Fruit fly (Drosophila melanogaster) whole organism, embryonic: ENCODE results near the gene CAHbeta.

Experiments used
- ATbp ChIP-seq: fragments of 200-800 bp; sonication (Bioruptor generic); optimal IDR thresholded peaks from 2 replicates; lab custom pipeline; 2017; ENCODE audit warnings: missing biosample characterization, mild to moderate bottlenecking, missing genetic modification characterization, missing genetic modification reagents
- Asciz ChIP-seq: fragments of 200-800 bp; sonication (Bioruptor generic); optimal IDR thresholded peaks from 2 replicates; lab custom pipeline; 2017; ENCODE audit warnings: missing biosample characterization, mild to moderate bottlenecking, missing genetic modification characterization, missing genetic modification reagents
- Atf-2 ChIP-seq: fragments of 200-800 bp; sonication (Bioruptor generic); optimal IDR thresholded peaks from 2 replicates; lab custom pipeline; 2016; ENCODE audit warnings: missing biosample characterization, missing genetic modification characterization
- CG10654 ChIP-seq: fragments of 200-800 bp; sonication (Bioruptor generic); optimal IDR thresholded peaks from 2 replicates; lab custom pipeline; 2016; ENCODE audit warnings: missing biosample characterization, missing genetic modification characterization
- CG12155 ChIP-seq: fragments of 200-800 bp; sonication (Bioruptor generic); optimal IDR thresholded peaks from 3 replicates; lab custom pipeline; 2016; ENCODE audit warnings: missing biosample characterization, missing genetic modification characterization
- CG12769 ChIP-seq: fragments of 200-800 bp; sonication (Bioruptor generic); optimal IDR thresholded peaks from 2 replicates; lab custom pipeline; 2019; ENCODE audit warnings: missing biosample characterization, mild to moderate bottlenecking, missing genetic modification characterization, moderate library complexity
- CG12942 ChIP-seq: fragments of 200-800 bp; sonication (Bioruptor generic); optimal IDR thresholded peaks from 3 replicates; lab custom pipeline; 2016; ENCODE audit warnings: missing biosample characterization, missing genetic modification characterization
- CG1529 ChIP-seq: fragments of 200-800 bp; sonication (Bioruptor generic); optimal IDR thresholded peaks from 3 replicates; lab custom pipeline; 2018; ENCODE audit warnings: missing biosample characterization, missing genetic modification characterization
- CG16813 ChIP-seq: fragments of 200-800 bp; sonication (Bioruptor generic); IDR thresholded peaks from 3 replicates; pipeline ENCODE4 v1.3.6; 2022; ENCODE audit warnings: missing biosample characterization, missing genetic modification characterization; ENCODE audit not compliant: partially characterized antibody
- CG17359 ChIP-seq: fragments of 200-800 bp; sonication (Bioruptor generic); optimal IDR thresholded peaks from 3 replicates; lab custom pipeline; 2018; ENCODE audit warnings: missing biosample characterization, mild to moderate bottlenecking, missing genetic modification characterization, moderate library complexity
- CG18599 ChIP-seq: fragments of 200-800 bp; sonication (Bioruptor generic); optimal IDR thresholded peaks from 3 replicates; lab custom pipeline; 2017; ENCODE audit warnings: missing biosample characterization, missing genetic modification characterization, mild to moderate bottlenecking, moderate library complexity, missing genetic modification reagents
- CG18764 ChIP-seq: fragments of 200-800 bp; sonication (Bioruptor generic); optimal IDR thresholded peaks from 3 replicates; lab custom pipeline; 2016; ENCODE audit warnings: missing biosample characterization, missing genetic modification characterization
- CG2199 ChIP-seq: fragments of 200-800 bp; sonication (Bioruptor generic); IDR thresholded peaks from 3 replicates; pipeline ENCODE4 v1.3.6; 2022; ENCODE audit warnings: missing biosample characterization, missing genetic modification characterization
- CG2712 ChIP-seq: fragments of 200-800 bp; optimal IDR thresholded peaks from 3 replicates; lab custom pipeline; 2019; ENCODE audit warnings: missing biosample characterization, mild to moderate bottlenecking, missing genetic modification characterization, moderate library complexity
- CG2875 ChIP-seq: fragments of 200-800 bp; sonication (Bioruptor generic); optimal IDR thresholded peaks from 2 replicates; lab custom pipeline; 2017; ENCODE audit warnings: missing biosample characterization, mild to moderate bottlenecking, missing genetic modification characterization, missing genetic modification reagents
- CG30403 ChIP-seq: fragments of 200-800 bp; sonication (Bioruptor generic); optimal IDR thresholded peaks from 3 replicates; lab custom pipeline; 2016; ENCODE audit warnings: missing biosample characterization, missing genetic modification characterization
- CG3163 ChIP-seq: fragments of 200-800 bp; sonication (Bioruptor generic); optimal IDR thresholded peaks from 3 replicates; lab custom pipeline; 2016; ENCODE audit warnings: missing biosample characterization, missing genetic modification characterization
- CG32767 ChIP-seq: fragments of 200-800 bp; sonication (Bioruptor generic); IDR thresholded peaks from 2 replicates; pipeline ENCODE4 v1.3.6; 2022; ENCODE audit warnings: missing biosample characterization, missing genetic modification characterization
- CG34422 ChIP-seq: fragments of 200-800 bp; sonication (Bioruptor generic); IDR thresholded peaks from 3 replicates; pipeline ENCODE4 v1.3.6; 2022; ENCODE audit warnings: missing biosample characterization, missing genetic modification characterization
- CG6765 ChIP-seq: fragments of 200-800 bp; sonication (Bioruptor generic); optimal IDR thresholded peaks from 3 replicates; lab custom pipeline; 2017; ENCODE audit warnings: missing biosample characterization, mild to moderate bottlenecking, missing genetic modification characterization
- CG7271 ChIP-seq: fragments of 200-800 bp; sonication (Bioruptor generic); optimal IDR thresholded peaks from 2 replicates; lab custom pipeline; 2018; ENCODE audit warnings: missing biosample characterization, mild to moderate bottlenecking, missing genetic modification characterization, moderate library complexity
- CG7839 ChIP-seq: fragments of 200-800 bp; sonication (Bioruptor generic); optimal IDR thresholded peaks from 3 replicates; lab custom pipeline; 2018; ENCODE audit warnings: missing biosample characterization, mild to moderate bottlenecking, missing genetic modification characterization, moderate library complexity
- CG8924 ChIP-seq: fragments of 200-800 bp; optimal IDR thresholded peaks from 3 replicates; lab custom pipeline; 2019; ENCODE audit warnings: missing biosample characterization, mild to moderate bottlenecking, missing genetic modification characterization, moderate library complexity
- Chrac-16 ChIP-seq: fragments of 200-800 bp; sonication (Bioruptor generic); optimal IDR thresholded peaks from 3 replicates; lab custom pipeline; 2016; ENCODE audit warnings: missing biosample characterization, missing genetic modification characterization
- HLHmδ ChIP-seq: fragments of 200-800 bp; sonication (Bioruptor generic); optimal IDR thresholded peaks from 2 replicates; lab custom pipeline; 2018; ENCODE audit warnings: missing biosample characterization, mild to moderate bottlenecking, missing genetic modification characterization, moderate library complexity
- Med ChIP-seq: fragments of 200-800 bp; sonication (Bioruptor generic); peaks from one replicate; lab custom pipeline; 2016; ENCODE audit warnings: missing biosample characterization, missing genetic modification characterization, mild to moderate bottlenecking, inconsistent platforms, moderate library complexity
- Nf-YB ChIP-seq: fragments of 200-800 bp; sonication (Bioruptor generic); optimal IDR thresholded peaks from 3 replicates; lab custom pipeline; 2019; ENCODE audit warnings: missing biosample characterization, mild to moderate bottlenecking, missing genetic modification characterization, moderate library complexity
- Oli ChIP-seq: fragments of 200-800 bp; sonication (Bioruptor generic); optimal IDR thresholded peaks from 2 replicates; lab custom pipeline; 2018; ENCODE audit warnings: missing biosample characterization, mild to moderate bottlenecking, missing genetic modification characterization, moderate library complexity
- Ssrp ChIP-seq: fragments of 200-800 bp; sonication (Bioruptor generic); optimal IDR thresholded peaks from 2 replicates; lab custom pipeline; 2018; ENCODE audit warnings: missing biosample characterization, mild to moderate bottlenecking, missing genetic modification characterization, moderate library complexity
- abd-A ChIP-seq: fragments of 200-800 bp; sonication (Bioruptor generic); optimal IDR thresholded peaks from 3 replicates; lab custom pipeline; 2019; ENCODE audit warnings: missing biosample characterization, mild to moderate bottlenecking, missing genetic modification characterization, moderate library complexity
- cg ChIP-seq: fragments of 200-800 bp; sonication (Bioruptor generic); optimal IDR thresholded peaks from 3 replicates; lab custom pipeline; 2019; ENCODE audit warnings: missing biosample characterization, mild to moderate bottlenecking, missing genetic modification characterization, moderate library complexity
- dysf ChIP-seq: fragments of 200-800 bp; sonication (Bioruptor generic); IDR thresholded peaks from 3 replicates; pipeline ENCODE4 v1.3.6; 2022; ENCODE audit warnings: missing biosample characterization, missing genetic modification characterization
- ind ChIP-seq: fragments of 200-800 bp; sonication (Bioruptor generic); optimal IDR thresholded peaks from 3 replicates; lab custom pipeline; 2016; ENCODE audit warnings: missing biosample characterization, missing genetic modification characterization
- kni ChIP-seq: fragments of 200-800 bp; sonication (Bioruptor generic); optimal IDR thresholded peaks from 3 replicates; lab custom pipeline; 2017; ENCODE audit warnings: mild to moderate bottlenecking, missing biosample characterization, missing genetic modification reagents, missing genetic modification characterization
- oc ChIP-seq: fragments of 200-800 bp; sonication (Bioruptor generic); optimal IDR thresholded peaks from 2 replicates; lab custom pipeline; 2018; ENCODE audit warnings: missing biosample characterization, mild to moderate bottlenecking, missing genetic modification characterization, moderate library complexity
- phol ChIP-seq: fragments of 200-800 bp; sonication (Bioruptor generic); optimal IDR thresholded peaks from 3 replicates; lab custom pipeline; 2018; ENCODE audit warnings: missing biosample characterization, mild to moderate bottlenecking, missing genetic modification characterization, moderate library complexity
- pros ChIP-seq: fragments of 200-800 bp; sonication (Bioruptor generic); optimal IDR thresholded peaks from 3 replicates; lab custom pipeline; 2019; ENCODE audit warnings: missing biosample characterization, mild to moderate bottlenecking, missing genetic modification characterization, moderate library complexity
- sc ChIP-seq, 3 experiments: fragments of >200 bp in 2 of 3; fragments of 200-800 bp in 1 of 3; sonication (Bioruptor generic) in 1 of 3; optimal IDR thresholded peaks; 2 replicates in 2 of 3; 3 replicates in 1 of 3; lab custom pipeline; 2017; ENCODE audit warnings: mild to moderate bottlenecking in 1 of 3, missing biosample characterization in 1 of 3, missing genetic modification characterization in 1 of 3, missing genetic modification reagents in 1 of 3
- sd ChIP-seq: fragments of 200-800 bp; sonication (Bioruptor generic); optimal IDR thresholded peaks from 3 replicates; lab custom pipeline; 2018; ENCODE audit warnings: missing biosample characterization, mild to moderate bottlenecking, missing genetic modification characterization, moderate library complexity
- sisA ChIP-seq: fragments of 200-800 bp; sonication (Bioruptor generic); IDR thresholded peaks from 2 replicates; pipeline ENCODE4 v1.3.6; 2022; ENCODE audit warnings: missing biosample characterization, missing genetic modification characterization
- so ChIP-seq: fragments of 200-800 bp; sonication (Bioruptor generic); IDR thresholded peaks from 3 replicates; pipeline ENCODE4 v1.3.6; 2022; ENCODE audit warnings: missing biosample characterization, missing genetic modification characterization
- tin ChIP-seq: fragments of 200-800 bp; sonication (Bioruptor generic); optimal IDR thresholded peaks from 3 replicates; lab custom pipeline; 2016; ENCODE audit warnings: missing biosample characterization, missing genetic modification characterization
- vvl ChIP-seq: fragments of 200-800 bp; sonication (Bioruptor generic); IDR thresholded peaks from 2 replicates; pipeline ENCODE4 v1.3.6; 2022; ENCODE audit warnings: missing biosample characterization, missing genetic modification characterization
- wor ChIP-seq: fragments of 200-800 bp; sonication (Bioruptor generic); IDR thresholded peaks from 2 replicates; pipeline ENCODE4 v1.3.6; 2022; ENCODE audit warnings: missing biosample characterization, missing genetic modification characterization

CAHbeta gene

dm6 chr3R:8949334-8950066, 31.2 kb upstream of the CAHbeta start:
- TF ChIP-seq vvl (GFP tag; lab: Robert Waterston, UW) (peak; percentile 58; the same call in 1 of the 2 replicates), dysf (GFP tag; lab: Robert Waterston, UW) (no peak), CG2199 (GFP tag; lab: Robert Waterston, UW) (peak; percentile 62; the same call in 1 of the 3 replicates), kni (GFP tag; lab: Kevin White, UChicago) (peak; percentile 80), cg (GFP tag; lab: Kevin White, UChicago) (peak; percentile 71), sd (tag; lab: Kevin White, UChicago) (peak; percentile 66), oc (tag; lab: Kevin White, UChicago) (peak; percentile 27), Med (GFP tag; lab: Kevin White, UChicago) (peak; percentile 20), pros (peak; percentile 86), CG10654 (GFP tag; lab: Kevin White, UChicago) (no peak)

DNA sequence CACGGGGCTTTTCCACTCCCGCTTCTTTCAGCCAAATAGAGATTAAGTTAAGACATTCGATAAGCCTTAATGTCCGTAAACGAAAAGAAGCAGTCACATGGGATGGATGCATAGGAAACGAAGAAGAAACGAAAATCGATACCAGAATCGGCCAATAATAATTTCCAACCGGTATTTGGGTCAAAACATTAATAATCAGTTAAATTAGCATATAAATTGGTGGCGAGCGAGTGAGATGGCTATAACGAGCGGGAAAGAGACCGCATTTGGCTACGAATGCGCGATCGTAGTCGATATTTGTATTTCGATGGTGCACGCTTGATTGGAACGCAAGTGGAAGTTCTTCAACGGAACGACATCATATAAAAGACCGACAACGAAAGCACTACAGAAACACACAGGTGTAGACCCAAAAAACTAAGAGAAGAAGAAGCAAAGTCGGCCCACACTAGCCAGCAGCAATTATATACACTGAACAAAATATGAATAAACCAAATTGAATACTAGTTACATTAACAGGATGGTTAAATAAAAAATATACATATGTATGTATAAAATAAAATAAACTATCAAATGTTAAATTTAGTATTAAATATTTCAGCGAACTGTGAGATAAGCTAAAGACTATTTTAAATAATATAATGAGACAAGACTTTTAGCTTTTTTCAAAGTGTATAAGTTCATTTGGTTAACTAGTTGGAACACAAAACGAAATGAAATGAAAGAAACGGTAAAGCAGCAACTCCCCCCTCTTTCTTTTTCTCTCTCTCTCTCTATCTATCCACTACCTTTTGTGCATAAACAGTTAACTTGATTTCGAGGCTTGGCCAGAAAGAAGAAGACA, 25.9 kb upstream of the CAHbeta start:
- TF ChIP-seq CG16813 (GFP tag; lab: Robert Waterston, UW) (no peak), Chrac-16 (GFP tag; lab: Kevin White, UChicago) (peak; percentile 11), ATbp (GFP tag; lab: Kevin White, UChicago) (peak; percentile 63), CG18599 (peak; percentile 19), Atf-2 (GFP tag; lab: Kevin White, UChicago) (no peak), ind (peak; percentile 12), sisA (GFP tag; lab: Robert Waterston, UW) (peak; percentile 37; the same call in 1 of the 2 replicates), CG30403 (GFP tag; lab: Kevin White, UChicago) (peak; percentile 45), CG2712 (tag; lab: Kevin White, UChicago) (peak; percentile 89), Ssrp (peak; percentile 75), CG32767 (GFP tag; lab: Robert Waterston, UW) (peak; percentile 60; the same call in 1 of the 2 replicates), CG7271 (tag; lab: Kevin White, UChicago) (no peak), CG1529 (GFP tag; lab: Kevin White, UChicago) (peak; percentile 66), Asciz (GFP tag; lab: Kevin White, UChicago) (peak; percentile 80), CG8924 (tag; lab: Kevin White, UChicago) (peak; percentile 69), CG12769 (tag; lab: Kevin White, UChicago) (peak; percentile 73), sc (optimal IDR thresholded peaks at IDR 0.05; lab: Kevin White, UChicago) (no peak), sc (GFP tag; optimal IDR thresholded peaks at IDR 0.05; lab: Kevin White, UChicago) (peak; percentile 40), phol (tag; lab: Kevin White, UChicago) (peak; percentile 81), CG3163 (GFP tag; lab: Kevin White, UChicago) (no peak), HLHmδ (GFP tag; lab: Kevin White, UChicago) (no peak), so (GFP tag; lab: Robert Waterston, UW) (no peak), CG12942 (GFP tag; lab: Kevin White, UChicago) (peak; percentile 17), CG6765 (GFP tag; lab: Kevin White, UChicago) (no peak), Nf-YB (GFP tag; lab: Kevin White, UChicago) (peak; percentile 46), CG17359 (tag; lab: Kevin White, UChicago) (peak; percentile 79), CG12155 (GFP tag; lab: Kevin White, UChicago) (peak; percentile 11), abd-A (tag; lab: Kevin White, UChicago) (peak; percentile 97), CG2875 (peak; percentile 4), CG7839 (tag; lab: Kevin White, UChicago) (peak; percentile 75), Oli (peak; percentile 67), tin (GFP tag; lab: Kevin White, UChicago) (peak; percentile 12), CG18764 (GFP tag; lab: Kevin White, UChicago) (peak; percentile 21), wor (GFP tag; lab: Robert Waterston, UW) (peak; percentile 41; the same call in 1 of the 2 replicates), CG34422 (0 out of 3 replicates have a peak, but pooled peaks have one; percentile 54)
